Fruit fly (Drosophila melanogaster) whole organism, embryonic: ENCODE data around the gene Or63a.

Experiments used
- Aef1 ChIP-seq: fragments of 200-800 bp; sonication (Bioruptor generic); IDR thresholded peaks from 3 replicates; pipeline ENCODE4 v1.3.6; 2022; ENCODE audit warnings: missing biosample characterization, missing genetic modification characterization
- BEAF-32 ChIP-seq: fragments of 200-800 bp; sonication (Bioruptor generic); optimal IDR thresholded peaks from 3 replicates; lab custom pipeline; 2017; ENCODE audit warnings: missing biosample characterization, missing genetic modification characterization, mild to moderate bottlenecking, moderate library complexity, missing genetic modification reagents
- Bgb ChIP-seq: fragments of 200-800 bp; sonication (Bioruptor generic); IDR thresholded peaks from 2 replicates; pipeline ENCODE4 v1.3.6; 2022; ENCODE audit warnings: missing biosample characterization, missing genetic modification characterization; ENCODE audit not compliant: partially characterized antibody
- CG1024 ChIP-seq: fragments of 200-800 bp; sonication (Bioruptor generic); IDR thresholded peaks from 2 replicates; pipeline ENCODE4 v1.3.6; 2022; ENCODE audit warnings: missing biosample characterization, missing genetic modification characterization
- CG11093 ChIP-seq: fragments of 200-800 bp; sonication (Bioruptor generic); IDR thresholded peaks from 3 replicates; pipeline ENCODE4 v1.3.6; 2022; ENCODE audit warnings: missing biosample characterization, missing genetic modification characterization
- CG11247 ChIP-seq: fragments of 200-800 bp; sonication (Bioruptor generic); IDR thresholded peaks from 2 replicates; pipeline ENCODE4 v1.3.6; 2022; ENCODE audit warnings: missing biosample characterization, missing genetic modification characterization
- CG11723 ChIP-seq: fragments of 200-800 bp; sonication (Bioruptor generic); optimal IDR thresholded peaks from 2 replicates; lab custom pipeline; 2017; ENCODE audit warnings: missing biosample characterization, mild to moderate bottlenecking, missing genetic modification characterization
- CG12219 ChIP-seq: fragments of 200-800 bp; sonication (Bioruptor generic); optimal IDR thresholded peaks from 3 replicates; lab custom pipeline; 2018; ENCODE audit warnings: missing biosample characterization, mild to moderate bottlenecking, missing genetic modification characterization
- CG13287 ChIP-seq: fragments of 200-800 bp; sonication (Bioruptor generic); IDR thresholded peaks from 2 replicates; pipeline ENCODE4 v1.3.6; 2022; ENCODE audit warnings: missing biosample characterization, missing genetic modification characterization; ENCODE audit not compliant: partially characterized antibody
- CG15479 ChIP-seq: fragments of 200-800 bp; sonication (Bioruptor generic); optimal IDR thresholded peaks from 3 replicates; lab custom pipeline; 2019; ENCODE audit warnings: missing biosample characterization, mild to moderate bottlenecking, missing genetic modification characterization, moderate library complexity
- CG15514 ChIP-seq: fragments of 200-800 bp; sonication (Bioruptor generic); optimal IDR thresholded peaks from 3 replicates; lab custom pipeline; 2017; ENCODE audit warnings: missing biosample characterization, missing genetic modification characterization, mild to moderate bottlenecking, moderate library complexity, missing genetic modification reagents
- CG1647 ChIP-seq: fragments of 200-800 bp; sonication (Bioruptor generic); optimal IDR thresholded peaks from 3 replicates; lab custom pipeline; 2016; ENCODE audit warnings: missing biosample characterization, missing genetic modification characterization
- CG16813 ChIP-seq: fragments of 200-800 bp; sonication (Bioruptor generic); IDR thresholded peaks from 3 replicates; pipeline ENCODE4 v1.3.6; 2022; ENCODE audit warnings: missing biosample characterization, missing genetic modification characterization; ENCODE audit not compliant: partially characterized antibody
- CG2129 ChIP-seq: fragments of 200-800 bp; sonication (Bioruptor generic); IDR thresholded peaks from 2 replicates; pipeline ENCODE4 v1.3.6; 2022; ENCODE audit warnings: missing biosample characterization, missing genetic modification characterization; ENCODE audit not compliant: partially characterized antibody
- CG34224 ChIP-seq: fragments of 200-800 bp; sonication (Bioruptor generic); IDR thresholded peaks from 3 replicates; pipeline ENCODE4 v1.3.6; 2022; ENCODE audit warnings: missing biosample characterization, missing genetic modification characterization; ENCODE audit not compliant: partially characterized antibody
- CG34422 ChIP-seq: fragments of 200-800 bp; sonication (Bioruptor generic); IDR thresholded peaks from 3 replicates; pipeline ENCODE4 v1.3.6; 2022; ENCODE audit warnings: missing biosample characterization, missing genetic modification characterization
- CG42726 ChIP-seq: fragments of 200-800 bp; sonication (Bioruptor generic); IDR thresholded peaks from 2 replicates; pipeline ENCODE4 v1.3.6; 2022; ENCODE audit warnings: missing biosample characterization, missing genetic modification characterization; ENCODE audit not compliant: partially characterized antibody
- CG6791 ChIP-seq: fragments of 200-800 bp; sonication (Bioruptor generic); IDR thresholded peaks from 3 replicates; pipeline ENCODE4 v1.3.6; 2022; ENCODE audit warnings: missing biosample characterization, missing genetic modification characterization; ENCODE audit not compliant: partially characterized antibody
- CG9215 ChIP-seq: fragments of 200-800 bp; sonication (Bioruptor generic); IDR thresholded peaks from 2 replicates; pipeline ENCODE4 v1.3.6; 2022; ENCODE audit warnings: missing biosample characterization, missing genetic modification characterization
- Doc3 ChIP-seq: fragments of 200-800 bp; sonication (Bioruptor generic); IDR thresholded peaks from 3 replicates; pipeline ENCODE4 v1.3.6; 2022; ENCODE audit warnings: missing biosample characterization, missing genetic modification characterization; ENCODE audit not compliant: partially characterized antibody
- Dp ChIP-seq: fragments of 200-800 bp; sonication (Bioruptor generic); optimal IDR thresholded peaks from 2 replicates; lab custom pipeline; 2018; ENCODE audit warnings: missing biosample characterization, mild to moderate bottlenecking, missing genetic modification characterization, moderate library complexity
- Dref ChIP-seq: fragments of 200-800 bp; sonication (Bioruptor generic); IDR thresholded peaks from 2 replicates; pipeline ENCODE4 v1.3.6; 2022; ENCODE audit warnings: missing biosample characterization, missing genetic modification characterization
- E2f2 ChIP-seq: fragments of 200-800 bp; sonication (Bioruptor generic); IDR thresholded peaks from 2 replicates; pipeline ENCODE4 v1.3.6; 2022; ENCODE audit warnings: missing biosample characterization, missing genetic modification characterization
- Ets65A ChIP-seq: fragments of 200-800 bp; sonication (Bioruptor generic); peaks from one replicate; lab custom pipeline; 2016; ENCODE audit warnings: missing biosample characterization, missing genetic modification characterization
- Fer3 ChIP-seq: fragments of 200-800 bp; sonication (Bioruptor generic); optimal IDR thresholded peaks from 2 replicates; lab custom pipeline; 2018; ENCODE audit warnings: missing biosample characterization, mild to moderate bottlenecking, missing genetic modification characterization, moderate library complexity
- HLH4C ChIP-seq: fragments of 200-800 bp; sonication (Bioruptor generic); IDR thresholded peaks from 3 replicates; pipeline ENCODE4 v1.3.6; 2022; ENCODE audit warnings: missing biosample characterization, missing genetic modification characterization; ENCODE audit not compliant: partially characterized antibody
- HLHmδ ChIP-seq: fragments of 200-800 bp; sonication (Bioruptor generic); optimal IDR thresholded peaks from 2 replicates; lab custom pipeline; 2018; ENCODE audit warnings: missing biosample characterization, mild to moderate bottlenecking, missing genetic modification characterization, moderate library complexity
- Hsf ChIP-seq: fragments of 200-800 bp; sonication (Bioruptor generic); optimal IDR thresholded peaks from 3 replicates; lab custom pipeline; 2016; ENCODE audit warnings: missing biosample characterization, missing genetic modification characterization
- Lpt ChIP-seq: fragments of >200 bp; optimal IDR thresholded peaks from 2 replicates; lab custom pipeline; 2018; ENCODE audit warnings: missing biosample characterization, missing genetic modification characterization
- MBD-R2 ChIP-seq: fragments of 200-800 bp; sonication (Bioruptor generic); IDR thresholded peaks from 2 replicates; pipeline ENCODE4 v1.3.6; 2022; ENCODE audit warnings: missing biosample characterization, missing genetic modification characterization
- NC2α ChIP-seq: fragments of 200-800 bp; sonication (Bioruptor generic); optimal IDR thresholded peaks from 2 replicates; lab custom pipeline; 2016; ENCODE audit warnings: missing biosample characterization, missing genetic modification characterization
- Scr ChIP-seq: fragments of 200-800 bp; sonication (Bioruptor generic); IDR thresholded peaks from 2 replicates; pipeline ENCODE4 v1.3.6; 2022; ENCODE audit warnings: missing biosample characterization, missing genetic modification characterization; ENCODE audit not compliant: partially characterized antibody
- Sry-β ChIP-seq: fragments of 200-800 bp; sonication (Bioruptor generic); optimal IDR thresholded peaks from 2 replicates; lab custom pipeline; 2018; ENCODE audit warnings: missing biosample characterization, mild to moderate bottlenecking, missing genetic modification characterization, moderate library complexity
- amos ChIP-seq: fragments of 200-800 bp; sonication (Bioruptor generic); IDR thresholded peaks from 2 replicates; pipeline ENCODE4 v1.3.6; 2022; ENCODE audit warnings: missing biosample characterization, missing genetic modification characterization; ENCODE audit not compliant: partially characterized antibody
- chinmo ChIP-seq: fragments of 200-800 bp; sonication (Bioruptor generic); IDR thresholded peaks from 4 replicates; pipeline ENCODE4 v1.3.6; 2022; ENCODE audit warnings: missing biosample characterization, missing genetic modification characterization; ENCODE audit not compliant: partially characterized antibody
- chm ChIP-seq: fragments of 200-800 bp; sonication (Bioruptor generic); IDR thresholded peaks from 2 replicates; pipeline ENCODE4 v1.3.6; 2022; ENCODE audit warnings: missing biosample characterization, missing genetic modification characterization
- dpn ChIP-seq, 2 experiments: fragments of 200-800 bp; sonication (Bioruptor generic); optimal IDR thresholded peaks; 3 replicates each; lab custom pipeline; 2016; ENCODE audit warnings: missing biosample characterization in 2 of 2, missing genetic modification characterization in 2 of 2
- gt ChIP-seq: fragments of 200-800 bp; sonication (Bioruptor generic); IDR thresholded peaks from 2 replicates; pipeline ENCODE4 v1.3.6; 2022; ENCODE audit warnings: missing biosample characterization, missing genetic modification characterization
- hbn ChIP-seq: fragments of 200-800 bp; sonication (Bioruptor generic); IDR thresholded peaks from 2 replicates; pipeline ENCODE4 v1.3.6; 2022; ENCODE audit warnings: missing biosample characterization, missing genetic modification characterization; ENCODE audit not compliant: partially characterized antibody
- knrl ChIP-seq: fragments of 200-800 bp; sonication (Bioruptor generic); IDR thresholded peaks from 3 replicates; pipeline ENCODE4 v1.3.6; 2022; ENCODE audit warnings: missing biosample characterization, missing genetic modification characterization; ENCODE audit not compliant: partially characterized antibody
- psq ChIP-seq: fragments of 200-800 bp; sonication (Bioruptor generic); optimal IDR thresholded peaks from 2 replicates; lab custom pipeline; 2017; ENCODE audit warnings: missing biosample characterization, missing genetic modification characterization
- sens ChIP-seq: fragments of 200-800 bp; sonication (Bioruptor generic); peaks from one replicate; lab custom pipeline; 2016; ENCODE audit warnings: missing biosample characterization, missing genetic modification characterization
- slou ChIP-seq: fragments of 200-800 bp; sonication (Bioruptor generic); optimal IDR thresholded peaks from 3 replicates; lab custom pipeline; 2016; ENCODE audit warnings: missing biosample characterization, missing genetic modification characterization
- so ChIP-seq: fragments of 200-800 bp; sonication (Bioruptor generic); IDR thresholded peaks from 3 replicates; pipeline ENCODE4 v1.3.6; 2022; ENCODE audit warnings: missing biosample characterization, missing genetic modification characterization
- tna ChIP-seq: fragments of 200-800 bp; sonication (Bioruptor generic); IDR thresholded peaks from 2 replicates; pipeline ENCODE4 v1.3.6; 2022; ENCODE audit warnings: missing biosample characterization, missing genetic modification characterization; ENCODE audit not compliant: partially characterized antibody
- unc-4 ChIP-seq: fragments of 200-800 bp; sonication (Bioruptor generic); IDR thresholded peaks from 2 replicates; pipeline ENCODE4 v1.3.6; 2022; ENCODE audit warnings: missing biosample characterization, missing genetic modification characterization; ENCODE audit not compliant: partially characterized antibody
- wdn ChIP-seq: fragments of 200-800 bp; sonication (Bioruptor generic); IDR thresholded peaks from 2 replicates; pipeline ENCODE4 v1.3.6; 2022; ENCODE audit warnings: missing biosample characterization, missing genetic modification characterization
- zen2 ChIP-seq: fragments of 200-800 bp; sonication (Bioruptor generic); IDR thresholded peaks from 3 replicates; pipeline ENCODE4 v1.3.6; 2022; ENCODE audit warnings: missing biosample characterization, missing genetic modification characterization; ENCODE audit not compliant: partially characterized antibody

Gene Or63a

dm6 chr3L:2951518-2951917, 9.8 kb upstream of the Or63a start, which contains the start of gene CG32846:
Gene CG32846, minus strand, starts transcription at chr3L:2951618.
- TF ChIP-seq CG1647 (GFP tag; lab: Kevin White, UChicago) = no peak
- TF ChIP-seq so = no peak
- TF ChIP-seq unc-4 (GFP tag; lab: Robert Waterston, UW) = no peak
- no peak for TF ChIP-seq CG9215 (GFP tag; lab: Robert Waterston, UW)
- TF ChIP-seq psq (GFP tag; lab: Kevin White, UChicago) = no peak
- TF ChIP-seq BEAF-32 (GFP tag; lab: Kevin White, UChicago) = no peak
- no peak for TF ChIP-seq CG12219 (GFP tag; lab: Kevin White, UChicago)
- no peak for TF ChIP-seq slou (GFP tag; lab: Kevin White, UChicago)
- no peak for TF ChIP-seq sens
- TF ChIP-seq chm (GFP tag; lab: Robert Waterston, UW) = no peak
- no peak for TF ChIP-seq gt (GFP tag; lab: Robert Waterston, UW)
- no peak for TF ChIP-seq wdn (GFP tag; lab: Robert Waterston, UW)
- no peak for TF ChIP-seq dpn (GFP tag; optimal IDR thresholded peaks at IDR 0.05; lab: Kevin White, UChicago)
- TF ChIP-seq Lpt (GFP tag; lab: Kevin White, UChicago) = no peak
- TF ChIP-seq Sry-β (GFP tag; lab: Kevin White, UChicago) = no peak
- TF ChIP-seq Hsf (GFP tag; lab: Kevin White, UChicago) = no peak
- TF ChIP-seq CG15479 = no peak

DNA sequence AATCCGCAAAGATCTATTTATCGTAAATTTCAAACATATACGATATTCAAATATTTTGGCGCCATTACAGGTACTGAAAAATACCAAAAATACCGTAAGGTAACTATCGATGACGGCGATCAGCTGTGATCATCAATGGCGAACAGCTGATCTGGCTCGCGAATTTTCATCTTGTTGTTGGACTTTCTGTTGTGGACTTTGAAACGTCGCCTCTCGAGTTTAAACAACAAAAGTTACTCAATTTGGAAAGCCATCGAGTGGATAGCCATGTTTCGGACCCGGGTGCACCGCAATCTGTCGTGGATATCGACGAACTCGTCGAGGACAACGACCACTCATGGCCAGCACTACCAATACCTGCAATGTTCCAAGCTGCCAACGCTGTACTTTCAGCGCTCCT, 19.5 kb downstream of the Or63a start, which contains the start of gene CPT2:
TSS of gene CPT2 (plus strand) at position 167 of the 400 bp plus-strand sequence.
- TF ChIP-seq CG13287 (GFP tag; lab: Robert Waterston, UW) = peak; percentile 74
- peak; percentile 52; the same call in 2 of the 3 replicates for TF ChIP-seq CG16813 (GFP tag; lab: Robert Waterston, UW)
- TF ChIP-seq HLH4C (GFP tag; lab: Robert Waterston, UW) = peak; percentile 61
- no peak for TF ChIP-seq Ets65A (GFP tag; lab: Kevin White, UChicago)
- peak; percentile 52; the same call in 1 of the 2 replicates for TF ChIP-seq tna (GFP tag; lab: Robert Waterston, UW)
- TF ChIP-seq BEAF-32 (GFP tag; lab: Kevin White, UChicago) = peak; percentile 63
- no peak for TF ChIP-seq CG11723 (GFP tag; lab: Kevin White, UChicago)
- peak; percentile 89 for TF ChIP-seq zen2 (GFP tag; lab: Robert Waterston, UW)
- no peak for TF ChIP-seq Fer3 (tag; lab: Kevin White, UChicago)
- no peak for TF ChIP-seq HLHmδ (GFP tag; lab: Kevin White, UChicago)
- TF ChIP-seq Aef1 (GFP tag; lab: Robert Waterston, UW) = 0 out of 3 replicates have a peak, but pooled peaks have one; percentile 15
- TF ChIP-seq Dref (GFP tag; lab: Robert Waterston, UW) = peak; percentile 53
- peak; percentile 38; the same call in 1 of the 2 replicates for TF ChIP-seq CG42726 (GFP tag; lab: Robert Waterston, UW)
- no peak for TF ChIP-seq CG11093 (GFP tag; lab: Robert Waterston, UW)
- no peak for TF ChIP-seq NC2α (GFP tag; lab: Kevin White, UChicago)
- TF ChIP-seq hbn = peak; percentile 75
- TF ChIP-seq CG2129 (GFP tag; lab: Robert Waterston, UW) = peak; percentile 55; the same call in 1 of the 2 replicates
- peak; percentile 95 for TF ChIP-seq MBD-R2 (GFP tag; lab: Robert Waterston, UW)
- TF ChIP-seq Doc3 = peak; percentile 92
- TF ChIP-seq Scr = peak; percentile 68
- peak; percentile 87 for TF ChIP-seq CG34224
- peak; percentile 59 for TF ChIP-seq amos (GFP tag; lab: Robert Waterston, UW)
- peak; percentile 47; the same call in 1 of the 3 replicates for TF ChIP-seq knrl (GFP tag; lab: Robert Waterston, UW)
- TF ChIP-seq CG6791 (GFP tag; lab: Robert Waterston, UW) = peak; percentile 74
- 0 out of 4 replicates have a peak, but pooled peaks have one; percentile 33 for TF ChIP-seq chinmo (GFP tag; lab: Robert Waterston, UW)
- TF ChIP-seq CG34422 (GFP tag; lab: Robert Waterston, UW) = peak; percentile 21; the same call in 1 of the 3 replicates
- no peak for TF ChIP-seq CG1024 (GFP tag; lab: Robert Waterston, UW)
- TF ChIP-seq Dp (GFP tag; lab: Kevin White, UChicago) = peak; percentile 71
- TF ChIP-seq E2f2 (GFP tag; lab: Robert Waterston, UW) = peak; percentile 90
- TF ChIP-seq CG15514 (GFP tag; lab: Kevin White, UChicago) = peak; percentile 76
- no peak for TF ChIP-seq CG11247 (GFP tag; lab: Robert Waterston, UW)
- TF ChIP-seq Bgb (GFP tag; lab: Robert Waterston, UW) = peak; percentile 70
